Fruit fly (Drosophila melanogaster) S2 (cell line): ENCODE measurements around the gene dlp.

Source experiments
- CG8478 ChIP-seq: fragments of >200 bp; optimal IDR thresholded peaks from 2 replicates; lab custom pipeline; 2018
- CTCF ChIP-seq, 2 experiments: fragments of >200 bp; optimal IDR thresholded peaks; 2 replicates each; lab custom pipeline; 2018

DNA sequence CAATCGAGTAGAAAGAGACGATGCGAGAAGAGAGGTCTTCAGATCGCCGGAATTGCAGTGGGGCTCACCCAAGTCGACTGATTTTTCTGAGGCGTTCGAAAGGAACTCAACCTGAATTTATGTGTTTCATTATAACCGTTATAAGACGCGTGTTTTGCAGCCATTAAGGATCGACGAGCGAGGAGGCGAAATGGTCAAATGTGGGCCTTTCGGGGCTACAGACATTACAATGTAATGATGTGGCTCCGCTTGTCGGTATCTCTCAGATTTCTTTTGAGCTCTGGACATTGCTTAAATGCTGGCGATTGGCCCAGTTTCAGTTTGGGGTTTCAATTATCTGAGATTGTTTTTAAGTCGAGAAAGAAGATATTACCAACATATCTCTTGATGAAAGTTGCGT is 10.4 kb downstream of the dlp start:
- TF ChIP-seq CTCF (optimal IDR thresholded peaks at IDR 0.05; lab: Kevin White, UChicago) (no peak), CG8478 (lab: Kevin White, UChicago) (no peak)
